Fruit fly (Drosophila melanogaster): ENCODE results near the gene PNUTS.

Gene PNUTS

dm6 chr2L:913850-914391 is 43.7 kb downstream of the PNUTS start, which contains the start of gene GluRIIC (continued):
- TF ChIP-seq Oli (tag; optimal IDR thresholded peaks at IDR 0.05) (no peak), dysf (GFP tag; IDR thresholded peaks at IDR 0.05) (no peak), seq (GFP tag; IDR thresholded peaks at IDR 0.05) (no peak), CG17186 (GFP tag; optimal IDR thresholded peaks at IDR 0.05) (no peak), tio (GFP tag; optimal IDR thresholded peaks at IDR 0.05) (no peak), CG34376 (GFP tag; optimal IDR thresholded peaks at IDR 0.05) (no peak), pita (GFP tag; optimal IDR thresholded peaks at IDR 0.05) (no peak), nau (GFP tag; optimal IDR thresholded peaks at IDR 0.05) (no peak), CG7357 (GFP tag; IDR thresholded peaks at IDR 0.05) (0 out of 3 replicates have a peak, but pooled peaks have one; percentile 12), dm (GFP tag; optimal IDR thresholded peaks at IDR 0.05) (no peak), CG4360 (GFP tag; IDR thresholded peaks at IDR 0.05) (no peak), fd3F (GFP tag; optimal IDR thresholded peaks at IDR 0.05) (no peak), sqz (GFP tag; optimal IDR thresholded peaks at IDR 0.05) (no peak), CG14014 (GFP tag; IDR thresholded peaks at IDR 0.05) (no peak), sens (GFP tag) (no peak), CG34422 (GFP tag; IDR thresholded peaks at IDR 0.05) (no peak)

- TF ChIP-seq Abd-B (GFP tag; optimal IDR thresholded peaks at IDR 0.05), result no peak
- no peak for TF ChIP-seq CG14667 (GFP tag; IDR thresholded peaks at IDR 0.05)
- TF ChIP-seq ewg (GFP tag; optimal IDR thresholded peaks at IDR 0.05), result peak; percentile 69
- peak; percentile 0 for TF ChIP-seq nerfin-1 (tag; optimal IDR thresholded peaks at IDR 0.05)
- TF ChIP-seq Aef1 (GFP tag; IDR thresholded peaks at IDR 0.05), result no peak
- TF ChIP-seq HLHmδ (GFP tag; optimal IDR thresholded peaks at IDR 0.05), result no peak
- TF ChIP-seq salm (tag; optimal IDR thresholded peaks at IDR 0.05), result no peak
- peak; percentile 65 for TF ChIP-seq Nf-YC (tag; optimal IDR thresholded peaks at IDR 0.05)
- TF ChIP-seq scrt (GFP tag; optimal IDR thresholded peaks at IDR 0.05), result peak; percentile 95
- no peak for TF ChIP-seq gcm (GFP tag; optimal IDR thresholded peaks at IDR 0.05)
- no peak for TF ChIP-seq CG18476 (GFP tag; optimal IDR thresholded peaks at IDR 0.05)
- TF ChIP-seq wek (GFP tag; optimal IDR thresholded peaks at IDR 0.05), result no peak
- TF ChIP-seq zen2 (GFP tag; IDR thresholded peaks at IDR 0.05; ENCODE audit: partially characterized antibody), result no peak
Observed at dm6 chr2L:918738-919137, 48.5 kb downstream of the PNUTS start.

dm6 chr2L:922660-923059 is 52.4 kb downstream of the PNUTS start, which contains the start of gene Tmtc2:
Tmtc2 (plus strand) TSS chr2L:922793.
- TF ChIP-seq H2.0 (GFP tag; IDR thresholded peaks at IDR 0.05), result no peak
- TF ChIP-seq ewg (GFP tag; optimal IDR thresholded peaks at IDR 0.05), result peak; percentile 75
- no peak for TF ChIP-seq dpn (GFP tag; optimal IDR thresholded peaks at IDR 0.05)
- no peak for TF ChIP-seq Ssrp (tag; optimal IDR thresholded peaks at IDR 0.05)
- TF ChIP-seq chn (GFP tag; optimal IDR thresholded peaks at IDR 0.05), result no peak
- TF ChIP-seq CG12219 (GFP tag; optimal IDR thresholded peaks at IDR 0.05), result no peak
- TF ChIP-seq esg (GFP tag; conservative IDR thresholded peaks at IDR 0.05), result no peak
- no peak for TF ChIP-seq Oli (tag; optimal IDR thresholded peaks at IDR 0.05)
- TF ChIP-seq inv (GFP tag; IDR thresholded peaks at IDR 0.05; ENCODE audit: partially characterized antibody), result no peak
- TF ChIP-seq ranshi (GFP tag; IDR thresholded peaks at IDR 0.05), result no peak
- peak; percentile 95 for TF ChIP-seq Deaf1 (tag; optimal IDR thresholded peaks at IDR 0.05)
- 0 out of 3 replicates have a peak, but pooled peaks have one; percentile 8 for TF ChIP-seq Dbx (GFP tag; IDR thresholded peaks at IDR 0.05)
- no peak for TF ChIP-seq gt (GFP tag; IDR thresholded peaks at IDR 0.05)
- no peak for TF ChIP-seq HmgZ (tag; optimal IDR thresholded peaks at IDR 0.05)
- no peak for TF ChIP-seq CG8281 (tag; optimal IDR thresholded peaks at IDR 0.05)
- TF ChIP-seq cg (GFP tag; optimal IDR thresholded peaks at IDR 0.05), result peak; percentile 6
- TF ChIP-seq Oaz (GFP tag; IDR thresholded peaks at IDR 0.05), result no peak
- no peak for TF ChIP-seq gro (GFP tag; optimal IDR thresholded peaks at IDR 0.05)
- TF ChIP-seq abd-A (tag; optimal IDR thresholded peaks at IDR 0.05), result peak; percentile 33
- no peak for TF ChIP-seq Aef1 (GFP tag; IDR thresholded peaks at IDR 0.05)
- TF ChIP-seq cwo (GFP tag; optimal IDR thresholded peaks at IDR 0.05), result no peak
- no peak for TF ChIP-seq CG3995 (GFP tag; optimal IDR thresholded peaks at IDR 0.05)
- TF ChIP-seq CG8765 (GFP tag; IDR thresholded peaks at IDR 0.05), result no peak

All from whole organism, embryonic.